Worm (Caenorhabditis elegans) whole organism, L1 larva: ENCODE data around the gene ZK686.6.

Experiments
- ceh-82 ChIP-seq, 3 experiments: fragments of 150-350 bp in 1 of 3; sonication (generic microtip) in 2 of 3; optimal IDR thresholded peaks; 2 replicates each; lab custom pipeline; 2014 to 2017; ENCODE audit warnings: missing biosample characterization in 3 of 3, missing genetic modification characterization in 3 of 3
- elt-2 ChIP-seq: sonication (generic microtip); optimal IDR thresholded peaks from 2 replicates; lab custom pipeline; 2016; ENCODE audit warnings: missing genetic modification characterization, mild to moderate bottlenecking, inconsistent platforms, missing compliant biosample characterization, missing genetic modification reagents
- isw-1 ChIP-seq: fragments of 200-800 bp; sonication (Bioruptor generic); IDR thresholded peaks from 2 replicates; pipeline ENCODE4 v1.3.6; 2022; ENCODE audit warnings: missing genetic modification characterization, missing compliant biosample characterization
- ztf-4 ChIP-seq: fragments of 150-350 bp; optimal IDR thresholded peaks from 2 replicates; lab custom pipeline; 2014; ENCODE audit warnings: missing biosample characterization, missing genetic modification characterization

DNA sequence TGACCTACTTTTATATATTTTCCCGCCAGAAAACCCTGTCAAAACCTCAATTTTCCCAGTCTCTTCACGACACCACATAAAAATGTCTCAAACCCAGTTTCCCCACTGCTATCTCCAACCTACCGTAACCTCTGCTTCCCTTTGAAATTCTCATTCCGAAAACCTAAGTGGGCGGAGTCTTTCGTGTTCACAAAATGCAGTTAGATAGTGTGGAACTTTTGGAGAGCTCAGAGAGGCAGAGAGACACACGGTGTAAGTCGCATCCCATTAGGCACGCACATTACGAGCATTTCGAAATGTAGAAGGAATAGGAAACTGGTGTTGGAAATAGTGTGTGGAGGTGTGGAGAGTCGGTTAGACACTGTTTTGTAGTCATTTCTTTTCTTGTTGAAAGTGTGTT lies 47.1 kb upstream of the ZK686.6 start:
- TF ChIP-seq isw-1 (GFP tag; lab: Robert Waterston, UW) (no peak), elt-2 (tag; lab: Kevin White, UChicago) (no peak), ztf-4 (tag; lab: Kevin White, UChicago) (no peak), ceh-82 (tag; optimal IDR thresholded peaks at IDR 0.05; lab: Kevin White, UChicago) (no peak)
